Worm (Caenorhabditis elegans) whole organism, L2 larva: Measurements from ENCODE around the gene atg-18.

Experiments used
- C34F6.9 ChIP-seq: fragments of 150-350 bp; optimal IDR thresholded peaks from 2 replicates; lab custom pipeline; 2014; ENCODE audit warnings: missing biosample characterization, missing genetic modification characterization
- F13H6.1 ChIP-seq: sonication (generic microtip); optimal IDR thresholded peaks from 2 replicates; lab custom pipeline; 2016; ENCODE audit warnings: missing genetic modification characterization, missing compliant biosample characterization
- Y55F3AM.14 ChIP-seq: fragments of 200-800 bp; sonication (Bioruptor generic); optimal IDR thresholded peaks from 2 replicates; lab custom pipeline; 2018; ENCODE audit warnings: mild to moderate bottlenecking, missing genetic modification characterization, missing compliant biosample characterization
- ZK546.5 ChIP-seq: sonication (generic microtip); optimal IDR thresholded peaks from 2 replicates; lab custom pipeline; 2017; ENCODE audit warnings: missing biosample characterization, missing genetic modification characterization
- alr-1 ChIP-seq: fragments of 150-350 bp; optimal IDR thresholded peaks from 2 replicates; lab custom pipeline; 2014; ENCODE audit warnings: missing biosample characterization, missing genetic modification characterization
- aly-2 ChIP-seq: fragments of 150-350 bp; optimal IDR thresholded peaks from 2 replicates; lab custom pipeline; 2014; ENCODE audit warnings: missing biosample characterization, missing genetic modification characterization
- blmp-1 ChIP-seq: sonication (generic microtip); optimal IDR thresholded peaks from 2 replicates; lab custom pipeline; 2017; ENCODE audit warnings: missing genetic modification characterization, mild to moderate bottlenecking, missing compliant biosample characterization, antibody characterized with exemption, moderate library complexity; ENCODE audit not compliant: insufficient read depth
- ceh-16 ChIP-seq: fragments of 150-350 bp; optimal IDR thresholded peaks from 2 replicates; lab custom pipeline; 2014; ENCODE audit warnings: missing biosample characterization, missing genetic modification characterization
- ceh-82 ChIP-seq: fragments of 150-350 bp; optimal IDR thresholded peaks from 2 replicates; lab custom pipeline; 2014; ENCODE audit warnings: missing biosample characterization, missing genetic modification characterization
- crh-2 ChIP-seq: sonication (generic microtip); optimal IDR thresholded peaks from 2 replicates; lab custom pipeline; 2017; ENCODE audit warnings: missing biosample characterization, missing genetic modification characterization
- dmd-4 ChIP-seq: sonication (generic microtip); optimal IDR thresholded peaks from 2 replicates; lab custom pipeline; 2017; ENCODE audit warnings: missing biosample characterization, missing genetic modification characterization
- egl-27 ChIP-seq: sonication (generic microtip); optimal IDR thresholded peaks from 3 replicates; lab custom pipeline; 2017; ENCODE audit warnings: missing biosample characterization, missing genetic modification reagents, missing genetic modification characterization
- elt-1 ChIP-seq: fragments of 150-350 bp; optimal IDR thresholded peaks from 2 replicates; lab custom pipeline; 2014; ENCODE audit warnings: missing biosample characterization, missing genetic modification characterization
- elt-3 ChIP-seq: sonication (generic microtip); optimal IDR thresholded peaks from 2 replicates; lab custom pipeline; 2017; ENCODE audit warnings: missing biosample characterization, missing genetic modification characterization
- fos-1 ChIP-seq: fragments of 150-350 bp; optimal IDR thresholded peaks from 2 replicates; lab custom pipeline; 2014; ENCODE audit warnings: missing biosample characterization, missing genetic modification characterization
- gmeb-1 ChIP-seq: fragments of 150-350 bp; optimal IDR thresholded peaks from 2 replicates; lab custom pipeline; 2014; ENCODE audit warnings: missing biosample characterization, missing genetic modification characterization
- lin-11 ChIP-seq: fragments of 150-350 bp; sonication (generic microtip); optimal IDR thresholded peaks from 2 replicates; lab custom pipeline; 2014; ENCODE audit warnings: missing biosample characterization, missing genetic modification characterization, inconsistent platforms, mixed read lengths
- lin-13 ChIP-seq: fragments of 150-350 bp; optimal IDR thresholded peaks from 2 replicates; lab custom pipeline; 2014; ENCODE audit warnings: missing biosample characterization, missing genetic modification reagents, missing genetic modification characterization
- lin-39 ChIP-seq: fragments of 150-350 bp; optimal IDR thresholded peaks from 2 replicates; lab custom pipeline; 2014; ENCODE audit warnings: missing biosample characterization, missing genetic modification reagents, missing genetic modification characterization
- lsy-2 ChIP-seq, 2 experiments: fragments of 150-350 bp in 1 of 2; sonication (generic microtip) in 1 of 2; optimal IDR thresholded peaks; 2 replicates each; lab custom pipeline; 2014 to 2017; ENCODE audit warnings: missing biosample characterization in 2 of 2, missing genetic modification characterization in 2 of 2
- mab-5 ChIP-seq: fragments of 150-350 bp; optimal IDR thresholded peaks from 2 replicates; lab custom pipeline; 2014; ENCODE audit warnings: missing biosample characterization, missing genetic modification characterization
- mbf-1 ChIP-seq: sonication (generic microtip); optimal IDR thresholded peaks from 2 replicates; lab custom pipeline; 2017; ENCODE audit warnings: missing biosample characterization, missing genetic modification characterization
- mdl-1 ChIP-seq, 2 experiments: fragments of 150-350 bp in 1 of 2; sonication (generic microtip) in 1 of 2; optimal IDR thresholded peaks; 2 replicates each; lab custom pipeline; 2017; ENCODE audit warnings: missing biosample characterization in 2 of 2, missing genetic modification characterization in 2 of 2
- nhr-12 ChIP-seq: fragments of 150-350 bp; optimal IDR thresholded peaks from 2 replicates; lab custom pipeline; 2014; ENCODE audit warnings: missing biosample characterization, missing genetic modification characterization
- nhr-129 ChIP-seq: fragments of 150-350 bp; optimal IDR thresholded peaks from 2 replicates; lab custom pipeline; 2014; ENCODE audit warnings: missing biosample characterization, missing genetic modification characterization
- nhr-21 ChIP-seq: fragments of 150-350 bp; optimal IDR thresholded peaks from 2 replicates; lab custom pipeline; 2014; ENCODE audit warnings: missing biosample characterization, missing genetic modification characterization
- nhr-23 ChIP-seq: fragments of 150-350 bp; optimal IDR thresholded peaks from 2 replicates; lab custom pipeline; 2014; ENCODE audit warnings: missing biosample characterization, missing genetic modification reagents, missing genetic modification characterization
- nhr-25 ChIP-seq: fragments of 150-350 bp; sonication (generic microtip); optimal IDR thresholded peaks from 3 replicates; lab custom pipeline; 2014; ENCODE audit warnings: missing biosample characterization, missing genetic modification characterization
- nhr-6 ChIP-seq: fragments of 150-350 bp; optimal IDR thresholded peaks from 2 replicates; lab custom pipeline; 2014; ENCODE audit warnings: missing biosample characterization, missing genetic modification characterization
- nhr-77 ChIP-seq: fragments of 150-350 bp; optimal IDR thresholded peaks from 2 replicates; lab custom pipeline; 2014; ENCODE audit warnings: missing biosample characterization, missing genetic modification characterization
- peb-1 ChIP-seq: fragments of 150-350 bp; optimal IDR thresholded peaks from 2 replicates; lab custom pipeline; 2014; ENCODE audit warnings: missing biosample characterization, missing genetic modification characterization
- sem-4 ChIP-seq: fragments of 150-350 bp; optimal IDR thresholded peaks from 2 replicates; lab custom pipeline; 2014; ENCODE audit warnings: missing biosample characterization, missing genetic modification reagents, missing genetic modification characterization
- skn-1 ChIP-seq: sonication (generic microtip); optimal IDR thresholded peaks from 2 replicates; lab custom pipeline; 2017; ENCODE audit warnings: missing biosample characterization, missing genetic modification characterization
- sma-3 ChIP-seq: sonication (generic microtip); optimal IDR thresholded peaks from 2 replicates; lab custom pipeline; 2016; ENCODE audit warnings: missing genetic modification reagents, missing genetic modification characterization, missing compliant biosample characterization
- sma-9 ChIP-seq, 2 experiments: fragments of 150-350 bp in 1 of 2; sonication (generic microtip) in 1 of 2; optimal IDR thresholded peaks; 2 replicates each; lab custom pipeline; 2014 to 2016; ENCODE audit warnings: missing genetic modification characterization in 2 of 2, mild to moderate bottlenecking in 1 of 2, missing biosample characterization in 1 of 2, missing compliant biosample characterization in 1 of 2, missing genetic modification reagents in 1 of 2, moderate library complexity in 1 of 2
- snpc-4 ChIP-seq: fragments of 150-350 bp; optimal IDR thresholded peaks from 2 replicates; lab custom pipeline; 2014; ENCODE audit warnings: missing biosample characterization, missing genetic modification characterization
- unc-39 ChIP-seq: fragments of 150-350 bp; optimal IDR thresholded peaks from 2 replicates; lab custom pipeline; 2014; ENCODE audit warnings: missing biosample characterization, missing genetic modification characterization
- unc-55 ChIP-seq: fragments of 150-350 bp; sonication (generic microtip); optimal IDR thresholded peaks from 3 replicates; lab custom pipeline; 2014; ENCODE audit warnings: missing biosample characterization, missing genetic modification reagents, missing genetic modification characterization
- unc-62 ChIP-seq: fragments of 150-350 bp; optimal IDR thresholded peaks from 2 replicates; lab custom pipeline; 2014; ENCODE audit warnings: missing biosample characterization, missing genetic modification reagents, missing genetic modification characterization
- zag-1 ChIP-seq: fragments of 150-350 bp; optimal IDR thresholded peaks from 2 replicates; lab custom pipeline; 2014; ENCODE audit warnings: missing biosample characterization, missing genetic modification characterization
- ztf-1 ChIP-seq: fragments of 200-800 bp; sonication (Bioruptor generic); conservative IDR thresholded peaks from 2 replicates; pipeline ENCODE4 v1.3.6; 2022; ENCODE audit warnings: missing genetic modification characterization, missing compliant biosample characterization
- ztf-4 ChIP-seq: fragments of 150-350 bp; optimal IDR thresholded peaks from 2 replicates; lab custom pipeline; 2014; ENCODE audit warnings: missing biosample characterization, missing genetic modification characterization

The atg-18 gene

ce11 chrV:8608483-8608882, 22.6 kb downstream of the atg-18 start:
- TF ChIP-seq elt-1 (tag; lab: Kevin White, UChicago) (no peak), ceh-16 (tag; lab: Kevin White, UChicago) (no peak), nhr-77 (no peak), sma-9 (GFP tag; optimal IDR thresholded peaks at IDR 0.05; lab: Kevin White, UChicago) (no peak), sma-9 (tag; optimal IDR thresholded peaks at IDR 0.05; lab: Kevin White, UChicago) (no peak), nhr-23 (tag; lab: Kevin White, UChicago) (no peak), unc-39 (no peak), lsy-2 (tag; optimal IDR thresholded peaks at IDR 0.05; lab: Kevin White, UChicago) (no peak), lin-13 (GFP tag; lab: Kevin White, UChicago) (no peak), unc-62 (no peak), lin-11 (tag; lab: Kevin White, UChicago) (no peak), mbf-1 (tag; lab: Kevin White, UChicago) (no peak), alr-1 (no peak), nhr-6 (tag; lab: Kevin White, UChicago) (no peak), Y55F3AM.14 (GFP tag; lab: Kevin White, UChicago) (no peak), F13H6.1 (tag; lab: Kevin White, UChicago) (no peak), snpc-4 (tag; lab: Kevin White, UChicago) (no peak), ceh-82 (tag; lab: Kevin White, UChicago) (no peak), dmd-4 (tag; lab: Kevin White, UChicago) (no peak), lin-39 (tag; lab: Kevin White, UChicago) (no peak)

ce11 chrV:8607353-8607850, 23.7 kb downstream of the atg-18 start, which contains the start of gene smk-1:
Gene smk-1, plus strand, starts transcription at chrV:8607800.
- TF ChIP-seq fos-1 = peak; percentile 50
- TF ChIP-seq nhr-129 (tag; lab: Kevin White, UChicago) = no peak
- peak; percentile 17 for TF ChIP-seq sem-4 (tag; lab: Kevin White, UChicago)
- TF ChIP-seq ceh-82 (tag; lab: Kevin White, UChicago) = no peak
- TF ChIP-seq blmp-1 (tag; lab: Kevin White, UChicago) = peak; percentile 22
- peak; percentile 39 for TF ChIP-seq sma-3 (GFP tag; lab: Kevin White, UChicago)
- TF ChIP-seq gmeb-1 (tag; lab: Kevin White, UChicago) = peak; percentile 26
- peak; percentile 27 for TF ChIP-seq crh-2
- no peak for TF ChIP-seq lin-11 (tag; lab: Kevin White, UChicago)
- no peak for TF ChIP-seq dmd-4 (tag; lab: Kevin White, UChicago)
- TF ChIP-seq unc-62 = no peak
- peak; percentile 67 for TF ChIP-seq sma-9 (GFP tag; optimal IDR thresholded peaks at IDR 0.05; lab: Kevin White, UChicago)
- TF ChIP-seq sma-9 (tag; optimal IDR thresholded peaks at IDR 0.05; lab: Kevin White, UChicago) = no peak
- no peak for TF ChIP-seq elt-1 (tag; lab: Kevin White, UChicago)
- no peak for TF ChIP-seq skn-1 (tag; lab: Kevin White, UChicago)
- no peak for TF ChIP-seq ZK546.5 (tag; lab: Kevin White, UChicago)
- no peak for TF ChIP-seq Y55F3AM.14 (GFP tag; lab: Kevin White, UChicago)
- TF ChIP-seq nhr-25 (tag; lab: Kevin White, UChicago) = peak; percentile 82
- TF ChIP-seq mdl-1 (tag; optimal IDR thresholded peaks at IDR 0.05; lab: Kevin White, UChicago) = no peak
- TF ChIP-seq nhr-21 (tag; lab: Kevin White, UChicago) = peak; percentile 49
- peak; percentile 41 for TF ChIP-seq ztf-4 (tag; lab: Kevin White, UChicago)
- peak; percentile 22 for TF ChIP-seq C34F6.9
- TF ChIP-seq, all 48 proteins: peak for 11

DNA sequence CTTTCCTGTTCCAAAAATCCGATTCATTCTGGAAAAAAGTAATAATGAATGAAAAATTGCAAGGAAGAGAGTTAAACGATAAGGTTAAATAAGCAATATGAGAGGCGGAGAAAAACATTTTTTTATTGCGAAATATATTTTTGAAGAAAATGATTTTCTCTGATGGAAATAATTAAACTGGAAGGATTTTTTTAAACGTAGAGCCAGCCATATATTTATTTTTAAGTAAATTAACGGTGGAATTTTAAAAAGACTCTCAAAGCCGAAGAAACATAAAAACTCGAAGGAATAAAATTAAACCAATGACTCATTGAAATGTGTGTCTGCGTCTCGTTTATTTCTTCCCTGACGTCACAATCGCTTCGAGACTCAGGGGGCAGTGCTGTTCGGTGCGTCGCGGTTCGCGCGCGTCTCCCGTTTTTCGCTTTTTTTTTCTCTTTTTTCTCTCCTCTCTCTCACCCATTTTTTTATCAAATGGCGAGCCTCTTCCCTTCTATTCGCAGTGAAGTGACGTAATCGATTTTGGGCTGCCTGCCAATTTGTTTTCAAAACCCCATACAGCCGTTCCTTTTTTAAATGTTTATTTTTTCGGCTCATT, 24.9 kb downstream of the atg-18 start, which contains the start of gene vps-60:
Gene vps-60 (minus strand): TSS at position 30 of the 598 bp plus-strand sequence.
- TF ChIP-seq blmp-1 (tag; lab: Kevin White, UChicago) (peak; percentile 91), sma-3 (GFP tag; lab: Kevin White, UChicago) (peak; percentile 94), fos-1 (peak; percentile 100), elt-1 (tag; lab: Kevin White, UChicago) (no peak), crh-2 (peak; percentile 98), peb-1 (no peak), alr-1 (no peak), ceh-16 (tag; lab: Kevin White, UChicago) (peak; percentile 30), aly-2 (tag; lab: Kevin White, UChicago) (no peak), mdl-1 (tag; optimal IDR thresholded peaks at IDR 0.05; lab: Kevin White, UChicago) (peak; percentile 29 to 72), egl-27 (tag; lab: Kevin White, UChicago) (peak; percentile 71), nhr-12 (tag; lab: Kevin White, UChicago) (no peak), ztf-4 (tag; lab: Kevin White, UChicago) (peak; percentile 90), lin-11 (tag; lab: Kevin White, UChicago) (peak; percentile 91), lin-13 (GFP tag; lab: Kevin White, UChicago) (peak; percentile 94), Y55F3AM.14 (GFP tag; lab: Kevin White, UChicago) (peak; percentile 75), unc-55 (peak; percentile 99), sma-9 (GFP tag; optimal IDR thresholded peaks at IDR 0.05; lab: Kevin White, UChicago) (peak; percentile 94), sma-9 (tag; optimal IDR thresholded peaks at IDR 0.05; lab: Kevin White, UChicago) (no peak), lin-39 (tag; lab: Kevin White, UChicago) (no peak), snpc-4 (tag; lab: Kevin White, UChicago) (peak; percentile 86), F13H6.1 (tag; lab: Kevin White, UChicago) (peak; percentile 90), skn-1 (tag; lab: Kevin White, UChicago) (peak; percentile 14), elt-3 (no peak), ztf-1 (GFP tag; lab: Robert Waterston, UW) (no peak), mbf-1 (tag; lab: Kevin White, UChicago) (no peak), nhr-21 (tag; lab: Kevin White, UChicago) (peak; percentile 87), nhr-6 (tag; lab: Kevin White, UChicago) (peak; percentile 76), nhr-25 (tag; lab: Kevin White, UChicago) (peak; percentile 84), sem-4 (tag; lab: Kevin White, UChicago) (peak; percentile 90), mab-5 (peak; percentile 85), gmeb-1 (tag; lab: Kevin White, UChicago) (peak; percentile 84), zag-1 (tag; lab: Kevin White, UChicago) (peak; percentile 84), C34F6.9 (peak; percentile 98), nhr-129 (tag; lab: Kevin White, UChicago) (peak; percentile 92)
